Fruit fly (Drosophila melanogaster): ENCODE data around the gene CG44158.
A peak's percentile ranks its signal among the peaks of the same experiment; 100 is the strongest.

DNA sequence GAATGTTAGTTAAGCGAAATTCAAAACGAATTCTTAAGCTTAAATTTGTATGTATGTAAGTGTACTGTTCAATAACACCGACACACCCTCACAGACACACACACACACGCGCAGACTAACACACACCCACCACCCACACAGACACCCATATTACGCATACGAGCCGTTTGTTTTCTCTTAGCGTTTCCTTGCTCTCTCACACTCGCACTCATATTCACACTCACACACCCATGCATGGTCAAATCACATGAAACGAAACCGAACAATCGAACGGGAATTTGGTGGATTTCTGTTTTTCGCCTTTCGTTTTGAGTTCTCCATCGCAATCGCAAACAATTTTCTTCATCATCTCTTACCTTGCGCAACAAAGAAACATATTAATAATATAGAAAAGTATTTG is 40.7 kb downstream of the CG44158 start:
- TF ChIP-seq Pif1A (GFP tag; optimal IDR thresholded peaks at IDR 0.05) (no peak), EcR (GFP tag; optimal IDR thresholded peaks at IDR 0.05) (no peak), CG14655 (GFP tag; optimal IDR thresholded peaks at IDR 0.05) (no peak), CG4496 (GFP tag; IDR thresholded peaks at IDR 0.05) (no peak), Ets98B (GFP tag; IDR thresholded peaks at IDR 0.05) (peak; percentile 4; the same call in 1 of the 2 replicates), CG12605 (GFP tag; IDR thresholded peaks at IDR 0.05) (no peak), D1 (tag; optimal IDR thresholded peaks at IDR 0.05) (no peak), gl (tag; optimal IDR thresholded peaks at IDR 0.05) (no peak), CG15710 (tag; optimal IDR thresholded peaks at IDR 0.05) (no peak), CG32121 (GFP tag; IDR thresholded peaks at IDR 0.05) (no peak), rn (GFP tag; IDR thresholded peaks at IDR 0.05) (no peak), Pif1B (GFP tag; optimal IDR thresholded peaks at IDR 0.05) (no peak)
